Fruit fly (Drosophila melanogaster) whole organism, prepupa: ENCODE data around the gene CG6508.
A peak's percentile ranks its signal among the peaks of the same experiment; 100 is the strongest.

ENCODE experiments used
- Blimp-1 ChIP-seq: fragments of 200-800 bp; sonication (Bioruptor generic); optimal IDR thresholded peaks from 3 replicates; lab custom pipeline; 2017; ENCODE audit warnings: missing biosample characterization, missing genetic modification characterization, mild to moderate bottlenecking, moderate library complexity, missing genetic modification reagents
- CG10669 ChIP-seq: fragments of 200-800 bp; sonication (Bioruptor generic); optimal IDR thresholded peaks from 3 replicates; lab custom pipeline; 2018; ENCODE audit warnings: missing biosample characterization, mild to moderate bottlenecking, missing genetic modification characterization, moderate library complexity
- CG11294 ChIP-seq: fragments of 200-800 bp; sonication (Bioruptor generic); IDR thresholded peaks from 2 replicates; pipeline ENCODE4 v1.3.6; 2022; ENCODE audit warnings: missing biosample characterization, missing genetic modification characterization
- CG11902 ChIP-seq: fragments of 200-800 bp; sonication (Bioruptor generic); optimal IDR thresholded peaks from 3 replicates; lab custom pipeline; 2016; ENCODE audit warnings: missing biosample characterization, missing genetic modification characterization
- CG15336 ChIP-seq: fragments of 200-800 bp; sonication (Bioruptor generic); IDR thresholded peaks from 2 replicates; pipeline ENCODE4 v1.3.6; 2022; ENCODE audit warnings: missing biosample characterization, missing genetic modification characterization
- CG1621 ChIP-seq: fragments of 200-800 bp; sonication (Bioruptor generic); optimal IDR thresholded peaks from 3 replicates; lab custom pipeline; 2018; ENCODE audit warnings: missing biosample characterization, mild to moderate bottlenecking, missing genetic modification characterization
- CG3032 ChIP-seq: fragments of 200-800 bp; optimal IDR thresholded peaks from 2 replicates; lab custom pipeline; 2019; ENCODE audit warnings: missing biosample characterization, mild to moderate bottlenecking, missing genetic modification characterization, moderate library complexity
- CG31627 ChIP-seq: fragments of 200-800 bp; sonication (Bioruptor generic); optimal IDR thresholded peaks from 3 replicates; lab custom pipeline; 2016; ENCODE audit warnings: missing biosample characterization, missing genetic modification characterization
- CG32006 ChIP-seq: fragments of 200-800 bp; sonication (Bioruptor generic); optimal IDR thresholded peaks from 3 replicates; lab custom pipeline; 2017; ENCODE audit warnings: missing biosample characterization, mild to moderate bottlenecking, missing genetic modification characterization
- CG34406 ChIP-seq: fragments of 200-800 bp; sonication (Bioruptor generic); optimal IDR thresholded peaks from 3 replicates; lab custom pipeline; 2016; ENCODE audit warnings: missing biosample characterization, missing genetic modification characterization
- CG3919 ChIP-seq: fragments of 200-800 bp; sonication (Bioruptor generic); optimal IDR thresholded peaks from 3 replicates; lab custom pipeline; 2016; ENCODE audit warnings: missing biosample characterization, missing genetic modification characterization
- CG6163 ChIP-seq: fragments of 200-800 bp; sonication (Bioruptor generic); IDR thresholded peaks from 3 replicates; pipeline ENCODE4 v1.3.6; 2022; ENCODE audit warnings: missing biosample characterization, missing genetic modification characterization
- CG6276 ChIP-seq: fragments of 200-800 bp; sonication (Bioruptor generic); optimal IDR thresholded peaks from 2 replicates; lab custom pipeline; 2017; ENCODE audit warnings: missing biosample characterization, mild to moderate bottlenecking, missing genetic modification characterization
- CG6792 ChIP-seq: fragments of 200-800 bp; sonication (Bioruptor generic); optimal IDR thresholded peaks from 3 replicates; lab custom pipeline; 2016; ENCODE audit warnings: missing biosample characterization, missing genetic modification characterization
- CG6854 ChIP-seq: fragments of 200-800 bp; sonication (Bioruptor generic); optimal IDR thresholded peaks from 2 replicates; lab custom pipeline; 2017; ENCODE audit warnings: missing biosample characterization, mild to moderate bottlenecking, missing genetic modification characterization
- CG7368 ChIP-seq: fragments of 200-800 bp; sonication (Bioruptor generic); optimal IDR thresholded peaks from 3 replicates; lab custom pipeline; 2016; ENCODE audit warnings: missing biosample characterization, missing genetic modification characterization
- CG8319 ChIP-seq: fragments of 200-800 bp; sonication (Bioruptor generic); optimal IDR thresholded peaks from 3 replicates; lab custom pipeline; 2016; ENCODE audit warnings: missing biosample characterization, missing genetic modification characterization
- CG8632 ChIP-seq: fragments of 200-800 bp; sonication (Bioruptor generic); optimal IDR thresholded peaks from 3 replicates; lab custom pipeline; 2016; ENCODE audit warnings: missing biosample characterization, missing genetic modification characterization
- CG9139 ChIP-seq: fragments of 200-800 bp; sonication (Bioruptor generic); optimal IDR thresholded peaks from 3 replicates; lab custom pipeline; 2017; ENCODE audit warnings: missing biosample characterization, mild to moderate bottlenecking, missing genetic modification characterization
- Eip75B ChIP-seq: fragments of 200-800 bp; sonication (Bioruptor generic); optimal IDR thresholded peaks from 3 replicates; lab custom pipeline; 2016; ENCODE audit warnings: missing biosample characterization, missing genetic modification characterization
- Eip93F ChIP-seq: fragments of 200-800 bp; sonication (Bioruptor generic); optimal IDR thresholded peaks from 2 replicates; lab custom pipeline; 2016; ENCODE audit warnings: missing biosample characterization, mild to moderate bottlenecking, missing genetic modification characterization
- Ets21C ChIP-seq: fragments of 200-800 bp; sonication (Bioruptor generic); optimal IDR thresholded peaks from 3 replicates; lab custom pipeline; 2016; ENCODE audit warnings: missing biosample characterization, missing genetic modification characterization
- Ets96B ChIP-seq: fragments of 200-800 bp; optimal IDR thresholded peaks from 2 replicates; lab custom pipeline; 2019; ENCODE audit warnings: missing biosample characterization, mild to moderate bottlenecking, missing genetic modification characterization, moderate library complexity
- Hr38 ChIP-seq: sonication (Bioruptor generic); optimal IDR thresholded peaks from 2 replicates; lab custom pipeline; 2016; ENCODE audit warnings: missing biosample characterization, missing genetic modification characterization
- Hr4 ChIP-seq: fragments of 200-800 bp; sonication (Bioruptor generic); optimal IDR thresholded peaks from 3 replicates; lab custom pipeline; 2016; ENCODE audit warnings: missing biosample characterization, missing genetic modification characterization
- Lpt ChIP-seq: fragments of 200-800 bp; sonication (Bioruptor generic); optimal IDR thresholded peaks from 3 replicates; lab custom pipeline; 2016; ENCODE audit warnings: missing biosample characterization, missing genetic modification characterization
- Met ChIP-seq: fragments of 200-800 bp; sonication (Bioruptor generic); optimal IDR thresholded peaks from 3 replicates; lab custom pipeline; 2016; ENCODE audit warnings: missing biosample characterization, missing genetic modification characterization
- Smox ChIP-seq: fragments of 200-800 bp; sonication (Bioruptor generic); optimal IDR thresholded peaks from 3 replicates; lab custom pipeline; 2016; ENCODE audit warnings: missing biosample characterization, missing genetic modification characterization
- Sox102F ChIP-seq: fragments of 200-800 bp; sonication (Bioruptor generic); optimal IDR thresholded peaks from 2 replicates; lab custom pipeline; 2016; ENCODE audit warnings: missing biosample characterization, mild to moderate bottlenecking, missing genetic modification characterization
- Sox14 ChIP-seq: fragments of 200-800 bp; sonication (Bioruptor generic); optimal IDR thresholded peaks from 3 replicates; lab custom pipeline; 2016; ENCODE audit warnings: missing biosample characterization, missing genetic modification characterization
- achi ChIP-seq: fragments of 200-800 bp; sonication (Bioruptor generic); optimal IDR thresholded peaks from 3 replicates; lab custom pipeline; 2016; ENCODE audit warnings: missing biosample characterization, missing genetic modification characterization
- acj6 ChIP-seq: fragments of 200-800 bp; sonication (Bioruptor generic); optimal IDR thresholded peaks from 3 replicates; lab custom pipeline; 2016; ENCODE audit warnings: missing biosample characterization, missing genetic modification characterization
- cyc ChIP-seq: fragments of 200-800 bp; sonication (Bioruptor generic); optimal IDR thresholded peaks from 3 replicates; lab custom pipeline; 2016; ENCODE audit warnings: missing biosample characterization, missing genetic modification characterization
- dac ChIP-seq: fragments of 200-800 bp; sonication (Bioruptor generic); optimal IDR thresholded peaks from 2 replicates; lab custom pipeline; 2017; ENCODE audit warnings: missing biosample characterization, mild to moderate bottlenecking, missing genetic modification characterization
- dsx ChIP-seq: fragments of 200-800 bp; optimal IDR thresholded peaks from 3 replicates; lab custom pipeline; 2019; ENCODE audit warnings: missing biosample characterization, mild to moderate bottlenecking, missing genetic modification characterization, moderate library complexity; ENCODE audit not compliant: poor library complexity, severe bottlenecking
- eg ChIP-seq: fragments of 200-800 bp; sonication (Bioruptor generic); IDR thresholded peaks from 3 replicates; pipeline ENCODE4 v1.3.6; 2022; ENCODE audit warnings: missing biosample characterization, missing genetic modification characterization
- esn ChIP-seq: fragments of 200-800 bp; sonication (Bioruptor generic); optimal IDR thresholded peaks from 2 replicates; lab custom pipeline; 2016; ENCODE audit warnings: missing biosample characterization, mild to moderate bottlenecking, missing genetic modification characterization, moderate library complexity
- fd59A ChIP-seq: fragments of 200-800 bp; sonication (Bioruptor generic); optimal IDR thresholded peaks from 2 replicates; lab custom pipeline; 2017; ENCODE audit warnings: missing biosample characterization, mild to moderate bottlenecking, missing genetic modification characterization, missing genetic modification reagents
- fd85E ChIP-seq: fragments of 200-800 bp; sonication (Bioruptor generic); optimal IDR thresholded peaks from 3 replicates; lab custom pipeline; 2016; ENCODE audit warnings: missing biosample characterization, missing genetic modification characterization
- fkh ChIP-seq: fragments of 200-800 bp; sonication (Bioruptor generic); optimal IDR thresholded peaks from 3 replicates; lab custom pipeline; 2017; ENCODE audit warnings: missing biosample characterization, mild to moderate bottlenecking, missing genetic modification characterization, moderate library complexity
- lz ChIP-seq: fragments of 200-800 bp; sonication (Bioruptor generic); optimal IDR thresholded peaks from 3 replicates; lab custom pipeline; 2016; ENCODE audit warnings: missing biosample characterization, missing genetic modification characterization
- salr ChIP-seq, 2 experiments: fragments of 200-800 bp; sonication (Bioruptor generic); optimal IDR thresholded peaks; 3 replicates each; lab custom pipeline; 2016 to 2018; ENCODE audit warnings: missing biosample characterization in 2 of 2, missing genetic modification characterization in 2 of 2, mild to moderate bottlenecking in 1 of 2
- spab ChIP-seq: fragments of 200-800 bp; sonication (Bioruptor generic); optimal IDR thresholded peaks from 2 replicates; lab custom pipeline; 2017; ENCODE audit warnings: missing biosample characterization, mild to moderate bottlenecking, missing genetic modification characterization, missing genetic modification reagents
- ss ChIP-seq, 2 experiments: fragments of 200-800 bp; sonication (Bioruptor generic); optimal IDR thresholded peaks; 2 replicates in 1 of 2; 3 replicates in 1 of 2; lab custom pipeline; 2017 to 2018; ENCODE audit warnings: mild to moderate bottlenecking in 2 of 2, missing biosample characterization in 2 of 2, missing genetic modification characterization in 2 of 2, moderate library complexity in 1 of 2
- svp ChIP-seq: fragments of 200-800 bp; sonication (Bioruptor generic); peaks from one replicate; lab custom pipeline; 2016; ENCODE audit warnings: missing biosample characterization, missing genetic modification characterization
- vri ChIP-seq: fragments of 200-800 bp; sonication (Bioruptor generic); optimal IDR thresholded peaks from 3 replicates; lab custom pipeline; 2016; ENCODE audit warnings: missing biosample characterization, mild to moderate bottlenecking, missing genetic modification characterization

The CG6508 gene

dm6 chr2L:10856328-10856942, 37.5 kb downstream of the CG6508 start, which contains the start of gene Dnz1 (continued):
- TF ChIP-seq CG15336, result peak; percentile 29; the same call in 1 of the 2 replicates
- TF ChIP-seq CG31627 (GFP tag; lab: Kevin White, UChicago), result peak; percentile 56
- peak; percentile 56 for TF ChIP-seq lz (GFP tag; lab: Kevin White, UChicago)
- TF ChIP-seq, all 60 proteins: peak for 39

DNA sequence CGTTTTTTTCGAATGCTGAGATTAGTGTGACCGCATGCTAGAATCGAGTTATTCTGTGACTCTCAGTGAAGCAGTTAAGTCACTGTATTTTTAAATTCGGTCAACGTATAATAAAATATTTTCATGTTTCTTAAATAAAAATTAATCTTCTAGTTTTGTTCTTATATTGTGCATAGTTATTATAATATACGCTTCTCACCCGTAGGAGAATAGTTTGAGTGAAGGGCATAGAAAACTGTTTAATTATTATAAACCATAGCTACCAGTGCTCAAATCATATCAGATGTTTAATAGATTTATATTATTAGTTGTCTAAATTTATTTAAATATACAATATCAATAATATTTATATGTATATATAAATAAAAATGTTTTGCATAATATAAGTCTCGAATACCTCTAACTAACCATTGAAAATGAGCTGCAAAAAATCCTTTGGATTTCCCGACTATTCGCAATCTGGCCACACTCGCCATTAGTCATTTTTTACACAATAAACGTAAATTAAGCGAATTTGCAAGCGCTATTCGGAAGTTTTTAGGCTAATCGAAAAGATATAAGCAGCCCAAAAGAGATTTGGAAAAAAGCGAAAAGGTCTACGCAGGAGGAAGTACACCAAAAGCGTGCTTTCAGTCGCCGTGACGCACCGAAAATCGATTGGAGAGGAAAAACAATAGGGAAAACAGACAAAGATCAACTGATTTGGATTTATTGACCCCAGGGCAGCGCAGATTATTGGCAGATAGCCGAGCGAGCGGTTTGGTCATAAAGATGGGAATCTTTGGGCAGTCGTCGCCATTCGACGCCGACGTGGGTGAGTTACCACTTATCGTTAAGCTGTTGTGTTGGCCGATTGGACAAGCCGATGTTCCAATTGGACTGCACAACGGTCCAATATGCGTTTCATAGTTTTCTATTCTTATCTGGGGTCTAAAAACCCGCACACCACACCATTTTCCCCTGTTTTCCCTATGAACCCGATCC, 39.4 kb downstream of the CG6508 start, which contains the start of the genes aurB and Stam:
Gene aurB, minus strand, starts transcription at position 31 of the 984 bp plus-strand sequence.
Gene Stam, plus strand, starts transcription at position 473 of the 984 bp plus-strand sequence.
- no peak for TF ChIP-seq CG9139 (GFP tag; lab: Kevin White, UChicago)
- peak; percentile 19 for TF ChIP-seq CG7368 (GFP tag; lab: Kevin White, UChicago)
- no peak for TF ChIP-seq CG8319 (GFP tag; lab: Kevin White, UChicago)
- TF ChIP-seq svp (GFP tag; lab: Kevin White, UChicago), result peak; percentile 92
- no peak for TF ChIP-seq CG3919 (GFP tag; lab: Kevin White, UChicago)
- no peak for TF ChIP-seq CG6854 (GFP tag; lab: Kevin White, UChicago)
- TF ChIP-seq Sox102F (GFP tag; lab: Kevin White, UChicago), result no peak
- TF ChIP-seq eg, result peak; percentile 61
- no peak for TF ChIP-seq CG1621 (tag; lab: Kevin White, UChicago)
- TF ChIP-seq Ets96B (tag; lab: Kevin White, UChicago), result peak; percentile 45
- TF ChIP-seq dac (GFP tag; lab: Kevin White, UChicago), result no peak
- TF ChIP-seq CG34406 (GFP tag; lab: Kevin White, UChicago), result peak; percentile 63
- TF ChIP-seq cyc (GFP tag; lab: Kevin White, UChicago), result no peak
- no peak for TF ChIP-seq CG11902
- TF ChIP-seq salr (GFP tag; optimal IDR thresholded peaks at IDR 0.05; lab: Kevin White, UChicago), result peak in 1 of 2 experiments; percentile 38
- peak in 1 of 2 experiments; percentile 24 for TF ChIP-seq ss (GFP tag; optimal IDR thresholded peaks at IDR 0.05; lab: Kevin White, UChicago)
- peak; percentile 39 for TF ChIP-seq dsx (GFP tag; lab: Kevin White, UChicago)
- TF ChIP-seq Eip75B (GFP tag; lab: Kevin White, UChicago), result no peak
- TF ChIP-seq esn (GFP tag; lab: Kevin White, UChicago), result peak; percentile 46
- peak; percentile 41 for TF ChIP-seq CG8632
- TF ChIP-seq Hr4 (GFP tag; lab: Kevin White, UChicago), result peak; percentile 53
- no peak for TF ChIP-seq fd59A (GFP tag; lab: Kevin White, UChicago)
- no peak for TF ChIP-seq Sox14 (GFP tag; lab: Kevin White, UChicago)
- TF ChIP-seq Smox, result peak; percentile 31
- TF ChIP-seq achi, result peak; percentile 43
- peak; percentile 15 for TF ChIP-seq CG31627 (GFP tag; lab: Kevin White, UChicago)
- peak; percentile 10 for TF ChIP-seq vri (GFP tag; lab: Kevin White, UChicago)
- peak; percentile 27 for TF ChIP-seq CG10669 (GFP tag; lab: Kevin White, UChicago)
- no peak for TF ChIP-seq CG11294
- no peak for TF ChIP-seq CG6276 (GFP tag; lab: Kevin White, UChicago)
- no peak for TF ChIP-seq spab (GFP tag; lab: Kevin White, UChicago)
- no peak for TF ChIP-seq Lpt (GFP tag; lab: Kevin White, UChicago)
- TF ChIP-seq Hr38 (GFP tag; lab: Kevin White, UChicago), result no peak
- no peak for TF ChIP-seq Blimp-1 (GFP tag; lab: Kevin White, UChicago)
- no peak for TF ChIP-seq CG6163 (GFP tag; lab: Robert Waterston, UW)
- no peak for TF ChIP-seq Eip93F (GFP tag; lab: Kevin White, UChicago)
- peak; percentile 57 for TF ChIP-seq CG32006 (GFP tag; lab: Kevin White, UChicago)
- no peak for TF ChIP-seq Ets21C
- no peak for TF ChIP-seq fd85E (GFP tag; lab: Kevin White, UChicago)
- TF ChIP-seq Met (GFP tag; lab: Kevin White, UChicago), result peak; percentile 30
- peak; percentile 63 for TF ChIP-seq acj6 (GFP tag; lab: Kevin White, UChicago)
- TF ChIP-seq fkh (GFP tag; lab: Kevin White, UChicago), result no peak
- peak; percentile 15 for TF ChIP-seq CG6792
- peak; percentile 59 for TF ChIP-seq CG3032 (tag; lab: Kevin White, UChicago)
